Worm (Caenorhabditis elegans) whole organism, midembryonic: Measurements from ENCODE around the gene mut-14.

Experiments
- T22C8.4 ChIP-seq: fragments of 200-800 bp; sonication (Bioruptor generic); IDR thresholded peaks from 2 replicates; pipeline ENCODE4 v1.3.6; 2022; ENCODE audit warnings: missing genetic modification characterization, missing compliant biosample characterization
- tab-1 ChIP-seq: fragments of 200-800 bp; sonication (Bioruptor generic); IDR thresholded peaks from 2 replicates; pipeline ENCODE4 v1.3.6; 2022; ENCODE audit warnings: missing genetic modification characterization, missing compliant biosample characterization

ce11 chrV:5668968-5669367 is 8.5 kb upstream of the mut-14 start:
- TF ChIP-seq tab-1 (no peak), T22C8.4 (GFP tag; lab: Robert Waterston, UW) (no peak)
